Worm (Caenorhabditis elegans) whole organism, L2 larva: Measurements from ENCODE around the gene fox-1.

ENCODE experiments used
- elt-1 ChIP-seq: fragments of 150-350 bp; optimal IDR thresholded peaks from 2 replicates; lab custom pipeline; 2014; ENCODE audit warnings: missing biosample characterization, missing genetic modification characterization
- ztf-11 ChIP-seq: sonication (generic microtip); optimal IDR thresholded peaks from 2 replicates; lab custom pipeline; 2017; ENCODE audit warnings: missing biosample characterization, missing genetic modification characterization
- ztf-4 ChIP-seq: fragments of 150-350 bp; optimal IDR thresholded peaks from 2 replicates; lab custom pipeline; 2014; ENCODE audit warnings: missing biosample characterization, missing genetic modification characterization

DNA sequence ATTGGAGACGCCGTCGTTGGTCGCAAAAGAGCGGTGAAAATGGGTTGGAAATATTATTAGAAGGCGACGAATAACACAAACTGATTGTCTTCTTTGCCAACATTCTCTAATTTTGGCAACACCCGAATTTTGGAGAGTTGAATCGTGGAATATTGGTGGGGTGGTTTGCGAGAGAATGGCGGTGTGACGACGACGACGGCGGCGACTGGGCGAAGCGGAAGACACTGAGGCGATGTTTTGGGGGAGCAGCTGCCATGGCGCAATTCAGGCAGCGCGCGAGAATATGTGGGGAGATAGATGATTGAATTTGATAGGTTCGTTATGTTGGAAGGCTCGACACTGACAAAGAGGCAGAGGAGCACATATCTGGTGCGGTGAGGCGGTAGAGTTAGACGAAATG lies 8.7 kb downstream of the fox-1 start:
- TF ChIP-seq elt-1 (tag; lab: Kevin White, UChicago) (no peak), ztf-4 (no peak), ztf-11 (tag; lab: Kevin White, UChicago) (no peak)
